Worm (Caenorhabditis elegans) whole organism, L3 larva: Measurements from ENCODE around the gene nhr-27.

Experiments
- aly-2 ChIP-seq: fragments of 150-350 bp; optimal IDR thresholded peaks from 2 replicates; lab custom pipeline; 2014; ENCODE audit warnings: missing biosample characterization, missing genetic modification characterization
- egl-5 ChIP-seq: fragments of 150-350 bp; optimal IDR thresholded peaks from 2 replicates; lab custom pipeline; 2017; ENCODE audit warnings: missing biosample characterization, missing genetic modification reagents, missing genetic modification characterization, inconsistent platforms
- fos-1 ChIP-seq: fragments of 150-350 bp; optimal IDR thresholded peaks from 2 replicates; lab custom pipeline; 2014; ENCODE audit warnings: missing biosample characterization, missing genetic modification characterization
- mdl-1 ChIP-seq: fragments of 150-350 bp; optimal IDR thresholded peaks from 2 replicates; lab custom pipeline; 2014; ENCODE audit warnings: missing biosample characterization, missing genetic modification characterization
- nfya-1 ChIP-seq: sonication (generic microtip); optimal IDR thresholded peaks from 2 replicates; lab custom pipeline; 2017; ENCODE audit warnings: missing genetic modification characterization, mild to moderate bottlenecking, missing compliant biosample characterization, antibody characterized with exemption, moderate library complexity; ENCODE audit not compliant: insufficient read depth
- nhr-11 ChIP-seq: fragments of 150-350 bp; optimal IDR thresholded peaks from 2 replicates; lab custom pipeline; 2014; ENCODE audit warnings: missing biosample characterization, missing genetic modification characterization
- nhr-28 ChIP-seq: fragments of 150-350 bp; optimal IDR thresholded peaks from 2 replicates; lab custom pipeline; 2014; ENCODE audit warnings: missing biosample characterization, missing genetic modification characterization
- skn-1 ChIP-seq: fragments of 150-350 bp; optimal IDR thresholded peaks from 2 replicates; lab custom pipeline; 2014; ENCODE audit warnings: missing biosample characterization, missing genetic modification characterization
- unc-39 ChIP-seq: sonication (generic microtip); optimal IDR thresholded peaks from 4 replicates; lab custom pipeline; 2017; ENCODE audit warnings: missing biosample characterization, missing genetic modification characterization
- zag-1 ChIP-seq: fragments of 150-350 bp; optimal IDR thresholded peaks from 2 replicates; lab custom pipeline; 2014; ENCODE audit warnings: missing biosample characterization, missing genetic modification characterization
- ztf-11 ChIP-seq: fragments of 150-350 bp; optimal IDR thresholded peaks from 2 replicates; lab custom pipeline; 2014; ENCODE audit warnings: missing biosample characterization, missing genetic modification characterization

DNA sequence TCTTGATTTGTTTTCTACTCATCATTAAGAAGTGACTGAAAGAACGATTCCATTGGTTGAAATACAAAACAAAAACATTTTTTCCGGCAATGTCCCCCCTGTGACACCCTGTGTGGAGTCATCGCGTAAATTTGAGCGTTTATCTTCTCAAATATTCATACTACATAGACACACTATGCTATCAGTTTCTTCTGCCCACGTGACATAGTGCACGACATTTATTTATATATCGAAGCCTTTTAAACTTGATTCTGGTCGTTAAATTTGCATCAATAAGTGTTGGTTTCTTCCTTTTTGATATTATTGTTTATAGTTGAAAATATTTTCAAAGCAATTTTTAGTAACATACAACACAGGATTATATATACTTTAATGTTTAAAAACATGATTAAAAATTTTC, 49.1 kb downstream of the nhr-27 start:
- TF ChIP-seq mdl-1 (tag; lab: Kevin White, UChicago) (no peak), ztf-11 (tag; lab: Kevin White, UChicago) (no peak), egl-5 (tag; lab: Kevin White, UChicago) (no peak), fos-1 (tag; lab: Kevin White, UChicago) (no peak), nhr-28 (tag; lab: Kevin White, UChicago) (no peak), skn-1 (tag; lab: Kevin White, UChicago) (no peak), nhr-11 (tag; lab: Kevin White, UChicago) (no peak), unc-39 (no peak), aly-2 (tag; lab: Kevin White, UChicago) (no peak), nfya-1 (tag; lab: Kevin White, UChicago) (no peak), zag-1 (tag; lab: Kevin White, UChicago) (no peak)
